Worm (Caenorhabditis elegans) whole organism, late embryonic: ENCODE results near the gene Y39A1A.27.

ENCODE experiments used
- F13H6.1 ChIP-seq: sonication (generic microtip); optimal IDR thresholded peaks from 2 replicates; lab custom pipeline; 2016; ENCODE audit warnings: missing genetic modification characterization, missing compliant biosample characterization
- K09A11.1 ChIP-seq: sonication (generic microtip); optimal IDR thresholded peaks from 2 replicates; lab custom pipeline; 2017; ENCODE audit warnings: antibody characterized with exemption, mild to moderate bottlenecking, missing genetic modification characterization, missing compliant biosample characterization; ENCODE audit not compliant: insufficient read depth
- T23F11.4 ChIP-seq: fragments of 200-800 bp; sonication (Bioruptor generic); optimal IDR thresholded peaks from 2 replicates; lab custom pipeline; 2018; ENCODE audit warnings: mild to moderate bottlenecking, missing genetic modification characterization, missing compliant biosample characterization
- ceh-14 ChIP-seq: sonication (generic microtip); optimal IDR thresholded peaks from 2 replicates; lab custom pipeline; 2016; ENCODE audit warnings: missing genotype, missing genetic modification characterization, missing compliant biosample characterization
- ceh-18 ChIP-seq: sonication (generic microtip); optimal IDR thresholded peaks from 2 replicates; lab custom pipeline; 2016; ENCODE audit warnings: missing genetic modification characterization, missing compliant biosample characterization
- ceh-19 ChIP-seq: fragments of 200-800 bp; sonication (Bioruptor generic); optimal IDR thresholded peaks from 2 replicates; lab custom pipeline; 2018; ENCODE audit warnings: mild to moderate bottlenecking, missing genetic modification characterization, missing compliant biosample characterization
- ceh-31 ChIP-seq: sonication (generic microtip); optimal IDR thresholded peaks from 2 replicates; lab custom pipeline; 2016; ENCODE audit warnings: missing genetic modification characterization, missing compliant biosample characterization
- ceh-34 ChIP-seq: sonication (generic microtip); optimal IDR thresholded peaks from 2 replicates; lab custom pipeline; 2016; ENCODE audit warnings: mild to moderate bottlenecking, missing genetic modification characterization, missing compliant biosample characterization
- ceh-45 ChIP-seq: fragments of 200-800 bp; sonication (Bioruptor generic); IDR thresholded peaks from 2 replicates; pipeline ENCODE4 v1.3.6; 2022; ENCODE audit warnings: missing genetic modification reagents, missing genetic modification characterization, missing compliant biosample characterization
- ceh-6 ChIP-seq: fragments of 200-800 bp; sonication (Bioruptor generic); optimal IDR thresholded peaks from 2 replicates; lab custom pipeline; 2018; ENCODE audit warnings: mild to moderate bottlenecking, missing genetic modification characterization, missing compliant biosample characterization
- ceh-9 ChIP-seq: sonication (generic microtip); optimal IDR thresholded peaks from 2 replicates; lab custom pipeline; 2016; ENCODE audit warnings: mild to moderate bottlenecking, missing genetic modification characterization, inconsistent platforms, missing compliant biosample characterization
- che-1 ChIP-seq: sonication (generic microtip); optimal IDR thresholded peaks from 2 replicates; lab custom pipeline; 2016; ENCODE audit warnings: mild to moderate bottlenecking, missing genetic modification characterization, missing compliant biosample characterization
- dve-1 ChIP-seq: sonication (generic microtip); optimal IDR thresholded peaks from 2 replicates; lab custom pipeline; 2017; ENCODE audit warnings: antibody characterized with exemption, mild to moderate bottlenecking, missing genetic modification characterization, missing compliant biosample characterization
- elt-2 ChIP-seq: sonication (generic microtip); optimal IDR thresholded peaks from 2 replicates; lab custom pipeline; 2016; ENCODE audit warnings: missing genetic modification reagents, missing genetic modification characterization, missing compliant biosample characterization
- elt-4 ChIP-seq: sonication (generic microtip); optimal IDR thresholded peaks from 2 replicates; lab custom pipeline; 2016; ENCODE audit warnings: missing genetic modification characterization, missing compliant biosample characterization
- ets-4 ChIP-seq: sonication (generic microtip); optimal IDR thresholded peaks from 2 replicates; lab custom pipeline; 2016; ENCODE audit warnings: missing genetic modification characterization, missing compliant biosample characterization
- eyg-1 ChIP-seq: sonication (generic microtip); optimal IDR thresholded peaks from 2 replicates; lab custom pipeline; 2016; ENCODE audit warnings: missing genotype, missing genetic modification characterization, missing compliant biosample characterization
- fkh-10 ChIP-seq: fragments of 150-350 bp; optimal IDR thresholded peaks from 2 replicates; lab custom pipeline; 2014; ENCODE audit warnings: missing biosample characterization, missing genetic modification reagents, missing genetic modification characterization
- gmeb-2 ChIP-seq: sonication (generic microtip); optimal IDR thresholded peaks from 2 replicates; lab custom pipeline; 2016; ENCODE audit warnings: missing genetic modification characterization, inconsistent platforms, missing compliant biosample characterization
- hlh-13 ChIP-seq: fragments of 200-800 bp; sonication (Bioruptor generic); optimal IDR thresholded peaks from 2 replicates; lab custom pipeline; 2018; ENCODE audit warnings: mild to moderate bottlenecking, missing genetic modification characterization, missing compliant biosample characterization
- hlh-15 ChIP-seq: sonication (generic microtip); optimal IDR thresholded peaks from 2 replicates; lab custom pipeline; 2016; ENCODE audit warnings: missing genetic modification characterization, missing compliant biosample characterization
- hlh-6 ChIP-seq: sonication (generic microtip); optimal IDR thresholded peaks from 2 replicates; lab custom pipeline; 2016; ENCODE audit warnings: missing genotype, missing genetic modification characterization, missing compliant biosample characterization
- nfya-1 ChIP-seq: sonication (generic microtip); optimal IDR thresholded peaks from 2 replicates; lab custom pipeline; 2017; ENCODE audit warnings: missing genetic modification characterization, mild to moderate bottlenecking, missing compliant biosample characterization, antibody characterized with exemption, moderate library complexity
- nhr-11 ChIP-seq: fragments of 150-350 bp; optimal IDR thresholded peaks from 2 replicates; lab custom pipeline; 2014; ENCODE audit warnings: missing biosample characterization, missing genetic modification characterization
- npax-4 ChIP-seq: sonication (generic microtip); optimal IDR thresholded peaks from 2 replicates; lab custom pipeline; 2016; ENCODE audit warnings: missing genetic modification characterization, missing compliant biosample characterization
- pat-9 ChIP-seq: fragments of 200-800 bp; sonication (Bioruptor generic); optimal IDR thresholded peaks from 2 replicates; lab custom pipeline; 2018; ENCODE audit warnings: mild to moderate bottlenecking, missing genetic modification characterization, moderate library complexity, missing compliant biosample characterization
- pax-1 ChIP-seq: fragments of 150-350 bp; optimal IDR thresholded peaks from 2 replicates; lab custom pipeline; 2014; ENCODE audit warnings: missing biosample characterization, missing genetic modification characterization
- pha-4 ChIP-seq: fragments of 150-350 bp; optimal IDR thresholded peaks from 2 replicates; lab custom pipeline; 2018; ENCODE audit warnings: missing biosample characterization, missing genetic modification reagents, missing genetic modification characterization
- pqm-1 ChIP-seq: sonication (generic microtip); optimal IDR thresholded peaks from 2 replicates; lab custom pipeline; 2016; ENCODE audit warnings: missing genetic modification characterization, missing compliant biosample characterization
- rnt-1 ChIP-seq: sonication (generic microtip); optimal IDR thresholded peaks from 2 replicates; lab custom pipeline; 2016; ENCODE audit warnings: missing genetic modification characterization, missing compliant biosample characterization
- sox-2 ChIP-seq: fragments of 200-800 bp; sonication (Bioruptor generic); IDR thresholded peaks from 2 replicates; pipeline ENCODE4 v1.3.6; 2022; ENCODE audit warnings: missing genetic modification reagents, missing genetic modification characterization, missing compliant biosample characterization
- syd-9 ChIP-seq: sonication (generic microtip); optimal IDR thresholded peaks from 2 replicates; lab custom pipeline; 2016; ENCODE audit warnings: mild to moderate bottlenecking, missing genetic modification characterization, moderate library complexity, missing compliant biosample characterization
- unc-3 ChIP-seq, 2 experiments: fragments of 200-800 bp in 1 of 2; sonication (Bioruptor generic) in 1 of 2; sonication (generic microtip) in 1 of 2; conservative IDR thresholded peaks in 1 of 2; optimal IDR thresholded peaks in 1 of 2; 2 replicates each; pipeline versions ENCODE4 v1.3.6 to Lab custom; 2016 to 2022; ENCODE audit warnings: missing compliant biosample characterization in 2 of 2, missing genetic modification characterization in 2 of 2, missing genetic modification reagents in 1 of 2
- unc-55 ChIP-seq: sonication (generic microtip); optimal IDR thresholded peaks from 2 replicates; lab custom pipeline; 2017; ENCODE audit warnings: missing biosample characterization, missing genetic modification reagents, missing genetic modification characterization
- unc-86 ChIP-seq: sonication (generic microtip); optimal IDR thresholded peaks from 2 replicates; lab custom pipeline; 2016; ENCODE audit warnings: missing genetic modification characterization, missing compliant biosample characterization

Gene Y39A1A.27

ce11 chrIII:10671894-10672293 is 33.1 kb downstream of the Y39A1A.27 start:
- TF ChIP-seq K09A11.1 (tag; lab: Kevin White, UChicago) (no peak), ceh-19 (GFP tag; lab: Kevin White, UChicago) (peak; percentile 44)

ce11 chrIII:10678971-10679370 is 40.2 kb downstream of the Y39A1A.27 start, which contains the start of gene Y39A1A.16:
Gene Y39A1A.16, plus strand, starts transcription at chrIII:10679271.
- TF ChIP-seq nhr-11: no peak
- TF ChIP-seq pax-1 (tag; lab: Kevin White, UChicago): no peak
- no peak for TF ChIP-seq unc-3 (GFP tag; conservative IDR thresholded peaks at IDR 0.05; lab: Robert Waterston, UW)
- no peak for TF ChIP-seq unc-3 (tag; optimal IDR thresholded peaks at IDR 0.05; lab: Kevin White, UChicago)
- no peak for TF ChIP-seq ets-4
- TF ChIP-seq gmeb-2: no peak
- no peak for TF ChIP-seq fkh-10 (GFP tag; lab: Kevin White, UChicago)
- TF ChIP-seq unc-55: no peak
- TF ChIP-seq pqm-1: no peak
- no peak for TF ChIP-seq unc-86
- TF ChIP-seq ceh-18 (tag; lab: Kevin White, UChicago): no peak
- no peak for TF ChIP-seq ceh-34
- no peak for TF ChIP-seq ceh-31
- no peak for TF ChIP-seq hlh-6 (tag; lab: Kevin White, UChicago)
- no peak for TF ChIP-seq rnt-1 (tag; lab: Kevin White, UChicago)
- no peak for TF ChIP-seq hlh-15 (tag; lab: Kevin White, UChicago)
- TF ChIP-seq syd-9 (tag; lab: Kevin White, UChicago): no peak
- TF ChIP-seq hlh-13 (GFP tag; lab: Kevin White, UChicago): no peak
- TF ChIP-seq, all 69 proteins: peak for 0

- no peak for TF ChIP-seq ceh-6 (GFP tag; lab: Kevin White, UChicago)
- no peak for TF ChIP-seq sox-2 (GFP tag; lab: Robert Waterston, UW)
- TF ChIP-seq pat-9 (tag; lab: Kevin White, UChicago): no peak
- TF ChIP-seq ceh-14 (tag; lab: Kevin White, UChicago): no peak
- TF ChIP-seq che-1: no peak
- no peak for TF ChIP-seq nfya-1 (tag; lab: Kevin White, UChicago)
- TF ChIP-seq eyg-1: no peak
- TF ChIP-seq T23F11.4 (GFP tag; lab: Kevin White, UChicago): no peak
- no peak for TF ChIP-seq ceh-45
- no peak for TF ChIP-seq ceh-18 (tag; lab: Kevin White, UChicago)
- no peak for TF ChIP-seq pha-4
- TF ChIP-seq ceh-9 (tag; lab: Kevin White, UChicago): no peak
- no peak for TF ChIP-seq npax-4 (tag; lab: Kevin White, UChicago)
- TF ChIP-seq elt-4 (tag; lab: Kevin White, UChicago): no peak
- no peak for TF ChIP-seq F13H6.1
- no peak for TF ChIP-seq pqm-1
- TF ChIP-seq unc-3 (GFP tag; conservative IDR thresholded peaks at IDR 0.05; lab: Robert Waterston, UW): no peak
- TF ChIP-seq unc-3 (tag; optimal IDR thresholded peaks at IDR 0.05; lab: Kevin White, UChicago): no peak
- no peak for TF ChIP-seq elt-2
- TF ChIP-seq dve-1 (tag; lab: Kevin White, UChicago): no peak
- TF ChIP-seq, all 69 proteins: peak for 0
These were observed 50.3 kb downstream of the Y39A1A.27 start, which contains the start of gene Y39A1A.31 for ce11 chrIII:10689057-10689456. Gene Y39A1A.31, minus strand, starts transcription at chrIII:10689157.
